Worm (Caenorhabditis elegans) whole organism, midembryonic: Measurements from ENCODE around the gene ZK105.3.

Experiments used
- cog-1 ChIP-seq: sonication (generic microtip); optimal IDR thresholded peaks from 2 replicates; lab custom pipeline; 2016; ENCODE audit warnings: missing genetic modification characterization, missing compliant biosample characterization
- flt-1 ChIP-seq: fragments of 200-800 bp; sonication (Bioruptor generic); IDR thresholded peaks from 2 replicates; pipeline ENCODE4 v1.3.6; 2022; ENCODE audit warnings: missing genetic modification characterization, missing compliant biosample characterization
- klf-2 ChIP-seq: fragments of 200-800 bp; sonication (Bioruptor generic); conservative IDR thresholded peaks from 2 replicates; pipeline ENCODE4 v1.3.6; 2022; ENCODE audit warnings: missing genetic modification reagents, missing genetic modification characterization, missing compliant biosample characterization
- med-1 ChIP-seq: sonication (generic microtip); optimal IDR thresholded peaks from 2 replicates; lab custom pipeline; 2017; ENCODE audit warnings: missing genetic modification characterization, mild to moderate bottlenecking, missing compliant biosample characterization, antibody characterized with exemption, missing genetic modification reagents; ENCODE audit not compliant: insufficient read depth
- ref-1 ChIP-seq: fragments of 200-800 bp; sonication (Bioruptor generic); conservative IDR thresholded peaks from 2 replicates; pipeline ENCODE4 v1.3.6; 2022; ENCODE audit warnings: missing genetic modification reagents, missing genetic modification characterization, missing compliant biosample characterization
- tab-1 ChIP-seq: fragments of 200-800 bp; sonication (Bioruptor generic); IDR thresholded peaks from 2 replicates; pipeline ENCODE4 v1.3.6; 2022; ENCODE audit warnings: missing genetic modification characterization, missing compliant biosample characterization
- ztf-23 ChIP-seq: fragments of 200-800 bp; sonication (Bioruptor generic); IDR thresholded peaks from 2 replicates; pipeline ENCODE4 v1.3.6; 2022; ENCODE audit warnings: missing genetic modification reagents, missing genetic modification characterization, missing compliant biosample characterization
- ztf-29 ChIP-seq: fragments of 200-800 bp; sonication (Bioruptor generic); IDR thresholded peaks from 2 replicates; pipeline ENCODE4 v1.3.6; 2022; ENCODE audit warnings: missing genetic modification reagents, missing genetic modification characterization, missing compliant biosample characterization

DNA sequence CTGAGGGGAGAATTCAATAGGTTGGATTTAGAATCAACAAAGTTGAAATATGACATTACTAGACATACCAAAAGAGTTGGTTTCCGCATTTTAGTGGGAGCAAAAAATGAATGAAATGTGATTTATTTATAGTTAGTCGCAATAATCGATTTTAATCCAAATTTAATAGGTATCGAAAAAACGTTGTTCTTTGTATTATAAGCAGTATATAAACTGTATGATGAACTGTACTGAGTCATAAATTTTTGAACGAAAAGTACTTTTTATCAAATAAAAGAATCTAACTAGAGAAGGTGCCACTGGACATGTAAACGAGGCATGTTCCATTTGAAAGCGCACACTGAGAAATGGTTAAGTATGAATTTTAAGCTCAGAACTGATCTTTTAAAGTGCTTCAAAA lies 7.1 kb upstream of the ZK105.3 start, which contains the start of gene C12D5.9:
- TF ChIP-seq klf-2 (GFP tag; lab: Robert Waterston, UW) (no peak), med-1 (GFP tag; lab: Kevin White, UChicago) (no peak), flt-1 (GFP tag; lab: Robert Waterston, UW) (no peak), ref-1 (GFP tag; lab: Robert Waterston, UW) (no peak), tab-1 (GFP tag; lab: Robert Waterston, UW) (no peak), ztf-23 (GFP tag; lab: Robert Waterston, UW) (no peak), cog-1 (no peak), ztf-29 (no peak)
